Worm (Caenorhabditis elegans): ENCODE data around the gene R10D12.8.

R10D12.8 gene

ce11 chrV:13953191-13953590 lies at the start of gene R10D12.8:
Gene R10D12.8 (minus strand): TSS chrV:13953291.
- TF ChIP-seq him-1 (tag; optimal IDR thresholded peaks at IDR 0.05) (no peak), W03F9.2 (tag; optimal IDR thresholded peaks at IDR 0.05) (no peak), dao-5 (tag; optimal IDR thresholded peaks at IDR 0.05) (no peak)

ce11 chrV:14002402-14002801 lies 49.3 kb upstream of the R10D12.8 start:
- no peak for TF ChIP-seq him-1 (tag; optimal IDR thresholded peaks at IDR 0.05)
- no peak for TF ChIP-seq dao-5 (tag; optimal IDR thresholded peaks at IDR 0.05)
- TF ChIP-seq W03F9.2 (tag; optimal IDR thresholded peaks at IDR 0.05): no peak

ce11 chrV:14001929-14002328 lies 48.8 kb upstream of the R10D12.8 start:
- no peak for TF ChIP-seq dao-5 (tag; optimal IDR thresholded peaks at IDR 0.05)
- no peak for TF ChIP-seq him-1 (tag; optimal IDR thresholded peaks at IDR 0.05)
- no peak for TF ChIP-seq W03F9.2 (tag; optimal IDR thresholded peaks at IDR 0.05)

ce11 chrV:13993478-13993877 lies 40.4 kb upstream of the R10D12.8 start:
- TF ChIP-seq W03F9.2 (tag; optimal IDR thresholded peaks at IDR 0.05): no peak
- no peak for TF ChIP-seq him-1 (tag; optimal IDR thresholded peaks at IDR 0.05)
- TF ChIP-seq dao-5 (tag; optimal IDR thresholded peaks at IDR 0.05): no peak

- TF ChIP-seq dao-5 (tag; optimal IDR thresholded peaks at IDR 0.05): no peak
- no peak for TF ChIP-seq W03F9.2 (tag; optimal IDR thresholded peaks at IDR 0.05)
- no peak for TF ChIP-seq him-1 (tag; optimal IDR thresholded peaks at IDR 0.05)
Measured at ce11 chrV:13992485-13992884, 39.4 kb upstream of the R10D12.8 start, which contains the start of gene droe-4. Gene droe-4 (plus strand): TSS chrV:13992656.

ce11 chrV:13986823-13987222 lies 33.7 kb upstream of the R10D12.8 start:
- no peak for TF ChIP-seq dao-5 (tag; optimal IDR thresholded peaks at IDR 0.05)
- no peak for TF ChIP-seq W03F9.2 (tag; optimal IDR thresholded peaks at IDR 0.05)
- TF ChIP-seq him-1 (tag; optimal IDR thresholded peaks at IDR 0.05): no peak

- TF ChIP-seq him-1 (tag; optimal IDR thresholded peaks at IDR 0.05): no peak
Measured at ce11 chrV:13984828-13985227, 31.7 kb upstream of the R10D12.8 start, which contains the start of gene end-1. Gene end-1 (plus strand): TSS chrV:13985128.

ce11 chrV:13981677-13982076 lies 28.6 kb upstream of the R10D12.8 start:
- TF ChIP-seq dao-5 (tag; optimal IDR thresholded peaks at IDR 0.05) (no peak), W03F9.2 (tag; optimal IDR thresholded peaks at IDR 0.05) (no peak), him-1 (tag; optimal IDR thresholded peaks at IDR 0.05) (no peak)

ce11 chrV:13980807-13981206 lies 27.7 kb upstream of the R10D12.8 start, which contains the start of gene eol-1:
Gene eol-1 (minus strand): TSS chrV:13980907.
- TF ChIP-seq dao-5 (tag; optimal IDR thresholded peaks at IDR 0.05): no peak
- no peak for TF ChIP-seq W03F9.2 (tag; optimal IDR thresholded peaks at IDR 0.05)
- TF ChIP-seq him-1 (tag; optimal IDR thresholded peaks at IDR 0.05): no peak

ce11 chrV:13963279-13963976 lies 10.3 kb upstream of the R10D12.8 start, which contains the start of gene sao-1:
Gene sao-1 (plus strand): TSS chrV:13963926.
- TF ChIP-seq dao-5 (tag; optimal IDR thresholded peaks at IDR 0.05): no peak
- TF ChIP-seq him-1 (tag; optimal IDR thresholded peaks at IDR 0.05): no peak
- no peak for TF ChIP-seq W03F9.2 (tag; optimal IDR thresholded peaks at IDR 0.05)

ce11 chrV:13961927-13962419 lies 8.9 kb upstream of the R10D12.8 start, which contains the start of the genes algn-13 and R10D12.13:
Gene algn-13 (minus strand): TSS chrV:13961977.
Gene R10D12.13 (plus strand): TSS chrV:13962417.
- TF ChIP-seq dao-5 (tag; optimal IDR thresholded peaks at IDR 0.05) (no peak), him-1 (tag; optimal IDR thresholded peaks at IDR 0.05) (no peak), W03F9.2 (tag; optimal IDR thresholded peaks at IDR 0.05) (peak; percentile 78)

- TF ChIP-seq W03F9.2 (tag; optimal IDR thresholded peaks at IDR 0.05) (no peak), dao-5 (tag; optimal IDR thresholded peaks at IDR 0.05) (no peak), him-1 (tag; optimal IDR thresholded peaks at IDR 0.05) (no peak)
Measured at ce11 chrV:13960916-13961315, 7.8 kb upstream of the R10D12.8 start, which contains the start of gene srh-24. Gene srh-24 (minus strand): TSS chrV:13961016.

- no peak for TF ChIP-seq dao-5 (tag; optimal IDR thresholded peaks at IDR 0.05)
- TF ChIP-seq him-1 (tag; optimal IDR thresholded peaks at IDR 0.05): no peak
- no peak for TF ChIP-seq W03F9.2 (tag; optimal IDR thresholded peaks at IDR 0.05)
Measured at ce11 chrV:13958247-13958646, 5.2 kb upstream of the R10D12.8 start, which contains the start of gene R10D12.10. Gene R10D12.10 (minus strand): TSS chrV:13958347.

- TF ChIP-seq him-1 (tag; optimal IDR thresholded peaks at IDR 0.05) (no peak), dao-5 (tag; optimal IDR thresholded peaks at IDR 0.05) (no peak), W03F9.2 (tag; optimal IDR thresholded peaks at IDR 0.05) (no peak)
Measured at ce11 chrV:13957691-13958090, 4.6 kb upstream of the R10D12.8 start.
